Worm (Caenorhabditis elegans) whole organism, midembryonic: Measurements from ENCODE around the gene C26B9.7.

ENCODE experiments used
- T22C8.4 ChIP-seq: fragments of 200-800 bp; sonication (Bioruptor generic); IDR thresholded peaks from 2 replicates; pipeline ENCODE4 v1.3.6; 2022; ENCODE audit warnings: missing genetic modification characterization, missing compliant biosample characterization
- cog-1 ChIP-seq: sonication (generic microtip); optimal IDR thresholded peaks from 2 replicates; lab custom pipeline; 2016; ENCODE audit warnings: missing genetic modification characterization, missing compliant biosample characterization
- flt-1 ChIP-seq: fragments of 200-800 bp; sonication (Bioruptor generic); IDR thresholded peaks from 2 replicates; pipeline ENCODE4 v1.3.6; 2022; ENCODE audit warnings: missing genetic modification characterization, missing compliant biosample characterization
- klf-2 ChIP-seq: fragments of 200-800 bp; sonication (Bioruptor generic); conservative IDR thresholded peaks from 2 replicates; pipeline ENCODE4 v1.3.6; 2022; ENCODE audit warnings: missing genetic modification reagents, missing genetic modification characterization, missing compliant biosample characterization
- med-1 ChIP-seq: sonication (generic microtip); optimal IDR thresholded peaks from 2 replicates; lab custom pipeline; 2017; ENCODE audit warnings: missing genetic modification characterization, mild to moderate bottlenecking, missing compliant biosample characterization, antibody characterized with exemption, missing genetic modification reagents; ENCODE audit not compliant: insufficient read depth
- ref-1 ChIP-seq: fragments of 200-800 bp; sonication (Bioruptor generic); conservative IDR thresholded peaks from 2 replicates; pipeline ENCODE4 v1.3.6; 2022; ENCODE audit warnings: missing genetic modification reagents, missing genetic modification characterization, missing compliant biosample characterization
- tab-1 ChIP-seq: fragments of 200-800 bp; sonication (Bioruptor generic); IDR thresholded peaks from 2 replicates; pipeline ENCODE4 v1.3.6; 2022; ENCODE audit warnings: missing genetic modification characterization, missing compliant biosample characterization
- ztf-23 ChIP-seq: fragments of 200-800 bp; sonication (Bioruptor generic); IDR thresholded peaks from 2 replicates; pipeline ENCODE4 v1.3.6; 2022; ENCODE audit warnings: missing genetic modification reagents, missing genetic modification characterization, missing compliant biosample characterization
- ztf-29 ChIP-seq: fragments of 200-800 bp; sonication (Bioruptor generic); IDR thresholded peaks from 2 replicates; pipeline ENCODE4 v1.3.6; 2022; ENCODE audit warnings: missing genetic modification reagents, missing genetic modification characterization, missing compliant biosample characterization

DNA sequence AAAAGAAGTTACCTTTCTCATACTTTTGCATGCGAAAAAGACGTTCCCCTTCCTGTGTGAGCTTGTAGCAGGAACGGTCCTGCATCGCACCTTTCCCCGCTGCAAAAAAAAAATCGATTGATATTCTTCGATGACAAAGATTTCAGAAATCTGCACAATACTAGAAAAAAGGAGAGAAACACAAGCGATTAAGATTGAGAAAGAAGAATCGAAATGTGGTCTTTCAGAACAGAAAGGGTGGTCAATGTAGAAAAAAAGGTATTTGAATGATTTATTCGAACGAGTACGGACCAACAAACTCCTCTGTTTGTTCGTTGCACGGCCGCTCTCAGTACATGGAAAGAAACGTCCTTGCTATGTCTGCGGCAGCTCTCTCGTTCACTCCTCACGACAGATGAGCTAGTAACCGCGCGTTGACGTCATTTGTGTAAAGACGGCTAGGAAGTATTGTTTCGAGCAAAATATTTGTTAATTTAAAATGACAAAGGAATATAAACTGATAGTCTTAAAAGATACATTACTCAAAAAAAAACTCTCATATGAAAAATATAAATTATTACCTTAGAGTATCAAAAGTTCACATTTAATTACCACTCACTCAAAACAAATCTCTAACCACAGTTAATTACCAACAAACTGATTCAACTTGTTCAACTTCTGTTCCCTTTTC, 44.0 kb upstream of the C26B9.7 start, which contains the start of gene ift-81:
- TF ChIP-seq klf-2 (GFP tag; lab: Robert Waterston, UW) (no peak), tab-1 (GFP tag; lab: Robert Waterston, UW) (no peak), med-1 (no peak), flt-1 (no peak), ztf-29 (no peak), ztf-23 (no peak), T22C8.4 (GFP tag; lab: Robert Waterston, UW) (no peak), ref-1 (GFP tag; lab: Robert Waterston, UW) (no peak), cog-1 (tag; lab: Kevin White, UChicago) (no peak)
